Worm (Caenorhabditis elegans) whole organism, young adult: ENCODE measurements around the gene nxf-1.

Experiments used
- C06A6.2 ChIP-seq: fragments of 200-800 bp; sonication (Bioruptor generic); conservative IDR thresholded peaks from 2 replicates; pipeline ENCODE4 v1.3.6; 2022; ENCODE audit warnings: missing genetic modification characterization, missing compliant biosample characterization
- F22D6.2 ChIP-seq: sonication (generic microtip); optimal IDR thresholded peaks from 2 replicates; lab custom pipeline; 2016; ENCODE audit warnings: mild to moderate bottlenecking, missing genetic modification characterization, missing compliant biosample characterization
- F52B5.7 ChIP-seq: sonication (generic microtip); optimal IDR thresholded peaks from 2 replicates; lab custom pipeline; 2016; ENCODE audit warnings: mild to moderate bottlenecking, missing genetic modification characterization, missing compliant biosample characterization
- F57C9.4 ChIP-seq: sonication (generic microtip); optimal IDR thresholded peaks from 2 replicates; lab custom pipeline; 2017; ENCODE audit warnings: mild to moderate bottlenecking, missing genetic modification characterization, missing compliant biosample characterization
- K11D2.4 ChIP-seq: fragments of 200-800 bp; sonication (Bioruptor generic); IDR thresholded peaks from 2 replicates; pipeline ENCODE4 v1.3.6; 2022; ENCODE audit warnings: missing genetic modification reagents, missing genetic modification characterization, missing compliant biosample characterization
- K12H6.12 ChIP-seq: fragments of 200-800 bp; sonication (Bioruptor generic); optimal IDR thresholded peaks from 2 replicates; lab custom pipeline; 2018; ENCODE audit warnings: mild to moderate bottlenecking, missing genetic modification characterization, missing compliant biosample characterization
- T07F8.4 ChIP-seq: sonication (generic microtip); optimal IDR thresholded peaks from 2 replicates; lab custom pipeline; 2016; ENCODE audit warnings: mild to moderate bottlenecking, missing genetic modification characterization, moderate library complexity, missing compliant biosample characterization
- T26A5.8 ChIP-seq: sonication (generic microtip); optimal IDR thresholded peaks from 2 replicates; lab custom pipeline; 2016; ENCODE audit warnings: missing genetic modification characterization, missing compliant biosample characterization
- ZK185.1 ChIP-seq: sonication (generic microtip); optimal IDR thresholded peaks from 2 replicates; lab custom pipeline; 2016; ENCODE audit warnings: mild to moderate bottlenecking, missing genetic modification characterization, missing compliant biosample characterization; ENCODE audit not compliant: poor library complexity, severe bottlenecking
- ama-1 ChIP-seq, 3 experiments: fragments of 150-350 bp in 1 of 3; sonication (generic microtip) in 2 of 3; optimal IDR thresholded peaks; 2 replicates each; lab custom pipeline; 2014 to 2018; ENCODE audit warnings: missing biosample characterization in 2 of 3, missing genetic modification characterization in 2 of 3, missing genetic modification reagents in 2 of 3
- aptf-2 ChIP-seq: fragments of 200-800 bp; sonication (Bioruptor generic); conservative IDR thresholded peaks from 2 replicates; pipeline ENCODE4 v1.3.6; 2022; ENCODE audit warnings: missing genetic modification reagents, missing genetic modification characterization, missing compliant biosample characterization
- aptf-3 ChIP-seq: fragments of 200-800 bp; sonication (Bioruptor generic); IDR thresholded peaks from 2 replicates; pipeline ENCODE4 v1.3.6; 2022; ENCODE audit warnings: missing genetic modification characterization, missing compliant biosample characterization
- atf-7 ChIP-seq: sonication (generic microtip); optimal IDR thresholded peaks from 2 replicates; lab custom pipeline; 2017; ENCODE audit warnings: mild to moderate bottlenecking, missing genetic modification characterization, missing compliant biosample characterization
- athp-1 ChIP-seq: sonication (generic microtip); optimal IDR thresholded peaks from 2 replicates; lab custom pipeline; 2017; ENCODE audit warnings: mild to moderate bottlenecking, missing genetic modification characterization, missing compliant biosample characterization
- attf-3 ChIP-seq: fragments of 200-800 bp; sonication (Bioruptor generic); conservative IDR thresholded peaks from 2 replicates; pipeline ENCODE4 v1.3.6; 2022; ENCODE audit warnings: missing genetic modification reagents, missing genetic modification characterization, missing compliant biosample characterization
- ccch-3 ChIP-seq: fragments of 200-800 bp; sonication (Bioruptor generic); optimal IDR thresholded peaks from 2 replicates; lab custom pipeline; 2018; ENCODE audit warnings: mild to moderate bottlenecking, missing genetic modification characterization, missing compliant biosample characterization
- ceh-27 ChIP-seq: fragments of 200-800 bp; sonication (Bioruptor generic); optimal IDR thresholded peaks from 2 replicates; lab custom pipeline; 2018; ENCODE audit warnings: mild to moderate bottlenecking, missing genetic modification characterization, moderate library complexity, missing compliant biosample characterization
- ceh-79 ChIP-seq: sonication (generic microtip); optimal IDR thresholded peaks from 2 replicates; lab custom pipeline; 2017; ENCODE audit warnings: mild to moderate bottlenecking, missing genetic modification characterization, missing compliant biosample characterization
- efl-1 ChIP-seq: fragments of 150-350 bp; optimal IDR thresholded peaks from 2 replicates; lab custom pipeline; 2014; ENCODE audit warnings: missing biosample characterization, missing genetic modification reagents, missing genetic modification characterization
- egrh-3 ChIP-seq: fragments of 200-800 bp; sonication (Bioruptor generic); IDR thresholded peaks from 2 replicates; pipeline ENCODE4 v1.3.6; 2022; ENCODE audit warnings: missing genetic modification reagents, missing genetic modification characterization, missing compliant biosample characterization
- gei-17 ChIP-seq: fragments of 200-800 bp; sonication (Bioruptor generic); optimal IDR thresholded peaks from 2 replicates; lab custom pipeline; 2018; ENCODE audit warnings: mild to moderate bottlenecking, missing genetic modification characterization, missing compliant biosample characterization
- hlh-12 ChIP-seq: sonication (generic microtip); optimal IDR thresholded peaks from 2 replicates; lab custom pipeline; 2016; ENCODE audit warnings: missing genetic modification characterization, missing compliant biosample characterization
- hmg-1.2 ChIP-seq: fragments of 200-800 bp; sonication (Bioruptor generic); IDR thresholded peaks from 2 replicates; pipeline ENCODE4 v1.3.6; 2022; ENCODE audit warnings: missing genetic modification reagents, missing genetic modification characterization, missing compliant biosample characterization
- hrde-1 ChIP-seq: sonication (generic microtip); optimal IDR thresholded peaks from 2 replicates; lab custom pipeline; 2016; ENCODE audit warnings: missing genetic modification characterization, mild to moderate bottlenecking, missing compliant biosample characterization, moderate library complexity, missing genotype, missing genetic modification reagents, borderline replicate concordance
- let-526 ChIP-seq: fragments of 200-800 bp; sonication (Bioruptor generic); IDR thresholded peaks from 2 replicates; pipeline ENCODE4 v1.3.6; 2022; ENCODE audit warnings: missing genetic modification reagents, missing genetic modification characterization, missing compliant biosample characterization
- let-607 ChIP-seq, 2 experiments: fragments of 200-800 bp in 1 of 2; sonication (Bioruptor generic) in 1 of 2; sonication (generic microtip) in 1 of 2; optimal IDR thresholded peaks; 2 replicates each; lab custom pipeline; 2016 to 2018; ENCODE audit warnings: mild to moderate bottlenecking in 2 of 2, missing compliant biosample characterization in 2 of 2, missing genetic modification characterization in 2 of 2, moderate library complexity in 2 of 2, missing genotype in 1 of 2
- lin-26 ChIP-seq: fragments of 200-800 bp; sonication (Bioruptor generic); IDR thresholded peaks from 2 replicates; pipeline ENCODE4 v1.3.6; 2022; ENCODE audit warnings: missing genetic modification reagents, missing genetic modification characterization, missing compliant biosample characterization
- lin-35 ChIP-seq, 3 experiments: fragments of 150-350 bp in 2 of 3; sonication (generic microtip) in 1 of 3; optimal IDR thresholded peaks; 2 replicates each; lab custom pipeline; 2014 to 2018; ENCODE audit warnings: missing biosample characterization in 3 of 3, missing genetic modification characterization in 3 of 3, missing genetic modification reagents in 3 of 3
- lin-40 ChIP-seq: sonication (generic microtip); optimal IDR thresholded peaks from 2 replicates; lab custom pipeline; 2016; ENCODE audit warnings: missing genetic modification characterization, mild to moderate bottlenecking, missing compliant biosample characterization, missing genotype, missing genetic modification reagents
- lsy-27 ChIP-seq: sonication (generic microtip); optimal IDR thresholded peaks from 2 replicates; lab custom pipeline; 2017; ENCODE audit warnings: missing genetic modification characterization, mild to moderate bottlenecking, missing compliant biosample characterization, antibody characterized with exemption, missing genotype, borderline replicate concordance; ENCODE audit not compliant: insufficient read depth
- madf-3 ChIP-seq: fragments of 200-800 bp; sonication (Bioruptor generic); IDR thresholded peaks from 2 replicates; pipeline ENCODE4 v1.3.6; 2022; ENCODE audit warnings: missing genetic modification reagents, missing genetic modification characterization, missing compliant biosample characterization
- madf-6 ChIP-seq: fragments of 200-800 bp; sonication (Bioruptor generic); IDR thresholded peaks from 2 replicates; pipeline ENCODE4 v1.3.6; 2022; ENCODE audit warnings: missing genetic modification reagents, missing genetic modification characterization, missing compliant biosample characterization
- mcd-1 ChIP-seq: fragments of 200-800 bp; sonication (Bioruptor generic); IDR thresholded peaks from 2 replicates; pipeline ENCODE4 v1.3.6; 2022; ENCODE audit warnings: missing genetic modification reagents, missing genetic modification characterization, missing compliant biosample characterization
- nhr-80 ChIP-seq: sonication (generic microtip); optimal IDR thresholded peaks from 2 replicates; lab custom pipeline; 2016; ENCODE audit warnings: missing genetic modification characterization, missing compliant biosample characterization
- pbrm-1 ChIP-seq: fragments of 200-800 bp; sonication (Bioruptor generic); IDR thresholded peaks from 2 replicates; pipeline ENCODE4 v1.3.6; 2022; ENCODE audit warnings: missing genetic modification reagents, missing genetic modification characterization, missing compliant biosample characterization
- snpc-1.3 ChIP-seq: sonication (generic microtip); optimal IDR thresholded peaks from 2 replicates; lab custom pipeline; 2017; ENCODE audit warnings: missing genetic modification characterization, mild to moderate bottlenecking, missing compliant biosample characterization, antibody characterized with exemption, moderate library complexity, missing genotype, missing genetic modification reagents; ENCODE audit not compliant: insufficient read depth
- snpc-4 ChIP-seq, 5 experiments: fragments of 150-350 bp in 1 of 5; sonication (generic microtip) in 4 of 5; optimal IDR thresholded peaks; 2 replicates each; lab custom pipeline; 2014 to 2018; ENCODE audit warnings: missing genetic modification characterization in 5 of 5, missing biosample characterization in 3 of 5, antibody characterized with exemption in 2 of 5, mild to moderate bottlenecking in 2 of 5, missing compliant biosample characterization in 2 of 5, missing genotype in 2 of 5, moderate library complexity in 2 of 5, missing genetic modification reagents in 1 of 5
- sptf-2 ChIP-seq: fragments of 200-800 bp; sonication (Bioruptor generic); optimal IDR thresholded peaks from 2 replicates; lab custom pipeline; 2018; ENCODE audit warnings: mild to moderate bottlenecking, missing genetic modification characterization, missing compliant biosample characterization
- xnd-1 ChIP-seq: sonication (generic microtip); optimal IDR thresholded peaks from 2 replicates; lab custom pipeline; 2016; ENCODE audit warnings: missing genotype, missing genetic modification reagents, missing genetic modification characterization, missing compliant biosample characterization
- ztf-18 ChIP-seq: sonication (generic microtip); optimal IDR thresholded peaks from 2 replicates; lab custom pipeline; 2016; ENCODE audit warnings: missing genotype, mild to moderate bottlenecking, missing genetic modification characterization, missing compliant biosample characterization
- ztf-3 ChIP-seq: fragments of 200-800 bp; sonication (Bioruptor generic); optimal IDR thresholded peaks from 2 replicates; lab custom pipeline; 2018; ENCODE audit warnings: mild to moderate bottlenecking, missing genetic modification characterization, missing compliant biosample characterization

Gene nxf-1

DNA sequence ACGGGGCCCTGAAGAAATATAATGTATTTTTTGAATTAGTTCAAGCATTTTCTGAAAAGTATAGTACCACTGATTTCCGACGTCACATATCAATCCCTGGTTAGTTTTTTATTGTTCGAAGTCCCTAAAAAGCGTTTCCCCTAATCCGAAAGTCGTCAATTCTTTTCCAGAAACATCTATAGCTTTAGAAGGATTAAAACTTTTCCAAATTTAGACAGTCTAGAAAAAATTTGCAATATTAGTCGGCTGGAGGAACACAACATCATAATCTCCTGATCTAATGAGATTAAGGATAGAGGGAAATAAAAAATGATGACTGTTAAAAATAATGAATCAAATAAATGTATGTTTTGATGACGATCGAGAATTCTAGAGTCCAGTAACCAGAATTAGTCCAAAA is 36.8 kb downstream of the nxf-1 start (continued):
- no peak for TF ChIP-seq gei-17 (GFP tag; lab: Kevin White, UChicago)

DNA sequence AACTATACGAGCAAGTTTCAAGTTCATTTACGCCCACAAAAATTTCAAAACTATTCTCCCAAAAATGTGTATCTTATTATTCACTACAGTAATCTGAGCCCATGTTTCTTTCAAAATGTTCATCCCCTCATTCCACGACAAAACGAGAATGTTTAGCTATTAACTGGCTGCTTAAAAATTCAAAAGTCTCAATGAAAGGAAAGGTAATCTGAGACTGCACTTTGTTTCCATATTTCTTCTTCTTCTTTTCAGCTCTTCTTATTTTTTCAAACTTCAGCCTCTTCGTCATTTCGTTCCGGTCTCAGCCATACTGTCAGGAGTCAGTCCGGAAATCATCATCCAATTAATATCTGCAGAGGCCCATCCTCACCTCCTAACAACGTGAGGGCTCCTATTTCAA is 42.0 kb downstream of the nxf-1 start, which contains the start of gene unc-39:
Gene unc-39 (plus strand): TSS at position 301 of the 400 bp plus-strand sequence.
- TF ChIP-seq atf-7 (tag; lab: Kevin White, UChicago) = no peak
- no peak for TF ChIP-seq ccch-3 (GFP tag; lab: Kevin White, UChicago)
- no peak for TF ChIP-seq aptf-2
- TF ChIP-seq let-526 (GFP tag; lab: Robert Waterston, UW) = no peak
- no peak for TF ChIP-seq K11D2.4
- TF ChIP-seq sptf-2 (GFP tag; lab: Kevin White, UChicago) = no peak
- no peak for TF ChIP-seq F57C9.4
- TF ChIP-seq efl-1 (GFP tag; lab: Kevin White, UChicago) = no peak
- TF ChIP-seq let-607 (tag; optimal IDR thresholded peaks at IDR 0.05; lab: Kevin White, UChicago) = no peak
- no peak for TF ChIP-seq ama-1 (optimal IDR thresholded peaks at IDR 0.05; lab: Kevin White, UChicago)
- no peak for TF ChIP-seq ama-1 (GFP tag; optimal IDR thresholded peaks at IDR 0.05; lab: Kevin White, UChicago)
- TF ChIP-seq madf-3 = no peak
- TF ChIP-seq lsy-27 (tag; lab: Kevin White, UChicago) = no peak
- no peak for TF ChIP-seq hlh-12
- TF ChIP-seq T07F8.4 (tag; lab: Kevin White, UChicago) = no peak
- TF ChIP-seq ceh-79 (tag; lab: Kevin White, UChicago) = no peak
- no peak for TF ChIP-seq F22D6.2

DNA sequence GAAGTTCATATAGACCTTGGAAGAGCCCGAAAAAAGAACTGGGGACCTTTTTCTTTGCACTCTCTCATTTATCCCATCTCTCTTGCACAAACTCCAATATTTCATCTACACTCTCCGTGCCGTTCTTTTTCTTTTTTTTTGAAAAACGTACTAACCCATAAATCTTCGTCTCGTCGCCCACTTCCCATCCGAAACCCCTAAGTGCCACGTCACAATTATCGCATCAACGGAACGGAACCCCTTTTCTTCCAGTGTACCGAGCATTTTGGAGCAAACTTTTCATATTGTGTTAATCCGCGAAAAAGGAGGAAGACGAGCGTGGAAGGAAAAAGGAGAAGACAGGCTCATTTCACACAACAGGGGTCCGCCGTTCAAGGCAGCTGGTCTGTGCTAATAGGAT is 45.4 kb downstream of the nxf-1 start:
- TF ChIP-seq hrde-1 (tag; lab: Kevin White, UChicago) (no peak), madf-6 (GFP tag; lab: Robert Waterston, UW) (no peak), T26A5.8 (tag; lab: Kevin White, UChicago) (no peak), athp-1 (tag; lab: Kevin White, UChicago) (no peak), snpc-1.3 (tag; lab: Kevin White, UChicago) (no peak), K11D2.4 (no peak), xnd-1 (tag; lab: Kevin White, UChicago) (no peak), lin-26 (no peak), F52B5.7 (tag; lab: Kevin White, UChicago) (no peak), ZK185.1 (tag; lab: Kevin White, UChicago) (no peak)
- TF ChIP-seq, all 124 proteins: peak for 0

DNA sequence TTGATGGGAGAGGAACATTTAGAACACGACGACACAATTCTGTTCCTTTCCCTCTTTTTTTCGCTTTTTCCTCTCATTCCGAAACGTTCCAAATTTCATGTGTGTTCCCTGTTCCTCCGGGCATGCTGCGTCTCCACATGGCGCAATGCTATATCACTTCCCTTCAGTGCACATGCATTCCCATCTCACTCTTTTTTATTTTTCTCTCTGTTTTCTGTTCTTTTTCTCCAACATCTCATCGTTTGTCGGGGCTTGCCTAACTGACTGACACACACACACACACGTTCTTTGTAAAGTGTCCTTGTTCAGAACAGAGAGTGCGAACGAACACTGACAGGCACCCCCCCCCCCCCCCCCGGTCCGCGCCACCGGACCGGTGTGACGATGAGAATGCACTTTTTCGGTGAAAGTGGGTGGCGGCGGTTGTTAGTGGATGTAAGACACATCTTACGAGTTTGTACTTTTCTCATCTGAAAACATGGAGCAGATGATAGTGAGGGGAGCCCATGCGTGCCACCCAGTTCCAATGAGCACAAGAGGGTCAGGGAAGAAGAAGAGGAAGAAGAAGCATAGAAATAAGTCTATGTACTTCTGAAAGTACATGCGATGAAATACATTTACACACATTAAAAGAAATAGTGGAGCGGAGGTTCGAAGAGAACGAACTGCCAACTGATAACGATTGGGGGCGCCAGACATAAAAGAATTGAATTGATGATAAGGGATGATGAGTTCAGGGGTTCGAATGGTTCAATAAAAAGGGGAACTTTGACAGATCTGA is 46.4 kb downstream of the nxf-1 start:
- TF ChIP-seq pbrm-1 (no peak), hmg-1.2 (GFP tag; lab: Robert Waterston, UW) (peak; percentile 83), ceh-27 (GFP tag; lab: Kevin White, UChicago) (peak; percentile 55), nhr-80 (peak; percentile 49), C06A6.2 (GFP tag; lab: Robert Waterston, UW) (0 out of 2 replicates have a peak, but pooled peaks have one; percentile 24), attf-3 (GFP tag; lab: Robert Waterston, UW) (no peak), snpc-4 (GFP tag; optimal IDR thresholded peaks at IDR 0.05; lab: Kevin White, UChicago) (no peak), snpc-4 (tag; optimal IDR thresholded peaks at IDR 0.05; lab: Kevin White, UChicago) (peak in 1 of 4 experiments; percentile 28), lin-35 (GFP tag; optimal IDR thresholded peaks at IDR 0.05; lab: Kevin White, UChicago) (peak in 1 of 3 experiments; percentile 40), ztf-18 (tag; lab: Kevin White, UChicago) (no peak), T26A5.8 (tag; lab: Kevin White, UChicago) (no peak), ztf-3 (GFP tag; lab: Kevin White, UChicago) (no peak), hlh-12 (no peak), K11D2.4 (0 out of 2 replicates have a peak, but pooled peaks have one; percentile 30), egrh-3 (peak; percentile 78; the same call in 1 of the 2 replicates), lin-40 (tag; lab: Kevin White, UChicago) (peak; percentile 70), mcd-1 (GFP tag; lab: Robert Waterston, UW) (0 out of 2 replicates have a peak, but pooled peaks have one; percentile 26), aptf-3 (GFP tag; lab: Robert Waterston, UW) (no peak), K12H6.12 (peak; percentile 62)
